Worm (Caenorhabditis elegans) whole organism, mixed stage, embryonic: ENCODE results near the gene rpl-11.1.
"Not testable (repeated sequence)": the region's sequence is repeated elsewhere in the genome, so short reads cannot be mapped to it uniquely, and the experiment has no call there.

Experiments used
- M03D4.4 ChIP-seq: sonication (generic microtip); optimal IDR thresholded peaks from 2 replicates; lab custom pipeline; 2017; ENCODE audit warnings: mild to moderate bottlenecking, missing genetic modification characterization, missing compliant biosample characterization
- bed-3 ChIP-seq: fragments of 200-800 bp; sonication (Bioruptor generic); optimal IDR thresholded peaks from 3 replicates; lab custom pipeline; 2018; ENCODE audit warnings: mild to moderate bottlenecking, missing genetic modification characterization, moderate library complexity, missing compliant biosample characterization
- blmp-1 ChIP-seq: fragments of 150-350 bp; optimal IDR thresholded peaks from 2 replicates; lab custom pipeline; 2014; ENCODE audit warnings: missing biosample characterization, missing genetic modification characterization
- ceh-39 ChIP-seq: fragments of 150-350 bp; optimal IDR thresholded peaks from 2 replicates; lab custom pipeline; 2014; ENCODE audit warnings: missing biosample characterization, missing genetic modification characterization
- ceh-43 ChIP-seq: fragments of 200-800 bp; sonication (Bioruptor generic); optimal IDR thresholded peaks from 2 replicates; lab custom pipeline; 2018; ENCODE audit warnings: mild to moderate bottlenecking, missing genetic modification characterization, moderate library complexity, missing compliant biosample characterization
- ceh-83 ChIP-seq: fragments of 200-800 bp; sonication (Bioruptor generic); optimal IDR thresholded peaks from 2 replicates; lab custom pipeline; 2018; ENCODE audit warnings: mild to moderate bottlenecking, missing genetic modification characterization, missing compliant biosample characterization
- ces-1 ChIP-seq: fragments of 150-350 bp; optimal IDR thresholded peaks from 2 replicates; lab custom pipeline; 2014; ENCODE audit warnings: missing biosample characterization, missing genetic modification reagents, missing genetic modification characterization
- cnd-1 ChIP-seq: fragments of 200-800 bp; sonication (Bioruptor generic); optimal IDR thresholded peaks from 2 replicates; lab custom pipeline; 2018; ENCODE audit warnings: mild to moderate bottlenecking, missing genetic modification characterization, missing compliant biosample characterization
- drap-1 ChIP-seq: fragments of 200-800 bp; sonication (Bioruptor generic); optimal IDR thresholded peaks from 3 replicates; lab custom pipeline; 2018; ENCODE audit warnings: mild to moderate bottlenecking, missing genetic modification characterization, missing compliant biosample characterization
- elt-1 ChIP-seq: sonication (generic microtip); optimal IDR thresholded peaks from 2 replicates; lab custom pipeline; 2017; ENCODE audit warnings: missing genetic modification characterization, mild to moderate bottlenecking, missing compliant biosample characterization, antibody characterized with exemption, moderate library complexity, borderline replicate concordance; ENCODE audit not compliant: insufficient read depth
- elt-3 ChIP-seq: fragments of 150-350 bp; optimal IDR thresholded peaks from 2 replicates; lab custom pipeline; 2014; ENCODE audit warnings: missing biosample characterization, missing genetic modification characterization
- ham-2 ChIP-seq: fragments of 200-800 bp; sonication (Bioruptor generic); optimal IDR thresholded peaks from 2 replicates; lab custom pipeline; 2018; ENCODE audit warnings: mild to moderate bottlenecking, missing genetic modification characterization, missing compliant biosample characterization
- hlh-1 ChIP-seq: fragments of 150-350 bp; optimal IDR thresholded peaks from 2 replicates; lab custom pipeline; 2014; ENCODE audit warnings: missing biosample characterization, missing genetic modification reagents, missing genetic modification characterization
- lin-32 ChIP-seq: fragments of 200-800 bp; sonication (Bioruptor generic); optimal IDR thresholded peaks from 2 replicates; lab custom pipeline; 2018; ENCODE audit warnings: mild to moderate bottlenecking, missing genetic modification characterization, missing compliant biosample characterization
- lsy-2 ChIP-seq: fragments of 150-350 bp; optimal IDR thresholded peaks from 2 replicates; lab custom pipeline; 2014; ENCODE audit warnings: missing biosample characterization, missing genetic modification characterization
- mab-5 ChIP-seq: fragments of 150-350 bp; optimal IDR thresholded peaks from 2 replicates; lab custom pipeline; 2014; ENCODE audit warnings: missing biosample characterization, missing genetic modification characterization
- mls-2 ChIP-seq: sonication (generic microtip); optimal IDR thresholded peaks from 2 replicates; lab custom pipeline; 2016; ENCODE audit warnings: mild to moderate bottlenecking, missing genetic modification characterization, moderate library complexity, missing compliant biosample characterization
- nhr-12 ChIP-seq: fragments of 150-350 bp; optimal IDR thresholded peaks from 2 replicates; lab custom pipeline; 2014; ENCODE audit warnings: missing biosample characterization, missing genetic modification characterization
- nhr-2 ChIP-seq: fragments of 150-350 bp; optimal IDR thresholded peaks from 2 replicates; lab custom pipeline; 2014; ENCODE audit warnings: missing biosample characterization, missing genetic modification characterization
- nhr-237 ChIP-seq: fragments of 150-350 bp; optimal IDR thresholded peaks from 2 replicates; lab custom pipeline; 2014; ENCODE audit warnings: missing biosample characterization, missing genetic modification characterization
- nhr-28 ChIP-seq: fragments of 150-350 bp; optimal IDR thresholded peaks from 2 replicates; lab custom pipeline; 2014; ENCODE audit warnings: missing biosample characterization, missing genetic modification characterization
- nhr-76 ChIP-seq: sonication (generic microtip); optimal IDR thresholded peaks from 2 replicates; lab custom pipeline; 2017; ENCODE audit warnings: missing biosample characterization, missing genetic modification characterization
- sem-2 ChIP-seq: fragments of 200-800 bp; sonication (Bioruptor generic); optimal IDR thresholded peaks from 2 replicates; lab custom pipeline; 2018; ENCODE audit warnings: mild to moderate bottlenecking, missing genetic modification characterization, missing compliant biosample characterization
- snpc-4 ChIP-seq: fragments of 150-350 bp; optimal IDR thresholded peaks from 2 replicates; lab custom pipeline; 2014; ENCODE audit warnings: missing biosample characterization, missing genetic modification characterization
- tbx-8 ChIP-seq: fragments of 200-800 bp; sonication (Bioruptor generic); optimal IDR thresholded peaks from 2 replicates; lab custom pipeline; 2018; ENCODE audit warnings: mild to moderate bottlenecking, missing genetic modification characterization, moderate library complexity, missing compliant biosample characterization
- unc-39 ChIP-seq: fragments of 150-350 bp; optimal IDR thresholded peaks from 2 replicates; lab custom pipeline; 2014; ENCODE audit warnings: missing biosample characterization, missing genetic modification characterization
- unc-62 ChIP-seq: fragments of 150-350 bp; optimal IDR thresholded peaks from 2 replicates; lab custom pipeline; 2014; ENCODE audit warnings: missing biosample characterization, missing genetic modification reagents, missing genetic modification characterization
- zip-8 ChIP-seq: fragments of 150-350 bp; optimal IDR thresholded peaks from 2 replicates; lab custom pipeline; 2014; ENCODE audit warnings: missing biosample characterization, missing genetic modification characterization
- ztf-11 ChIP-seq: fragments of 150-350 bp; optimal IDR thresholded peaks from 2 replicates; lab custom pipeline; 2014; ENCODE audit warnings: missing biosample characterization, missing genetic modification characterization

Gene rpl-11.1

DNA sequence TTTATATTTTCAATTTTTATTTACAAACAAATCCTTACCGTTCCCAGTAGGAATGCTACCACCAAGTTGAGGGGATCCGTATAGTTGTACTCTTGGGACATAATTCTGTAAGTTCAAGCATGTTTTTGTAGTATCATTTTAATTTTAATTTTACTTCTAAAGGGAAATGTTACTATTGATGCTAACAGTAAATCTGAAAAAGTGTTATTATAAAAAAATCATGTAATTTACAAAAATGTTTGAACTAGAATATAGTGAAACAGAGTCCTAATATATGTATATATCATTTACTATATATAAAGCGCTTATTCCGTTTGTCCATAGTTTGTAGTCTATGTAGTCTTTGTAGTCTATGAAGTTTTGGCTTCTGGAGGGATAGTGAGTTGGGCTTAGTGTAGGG is 34.7 kb upstream of the rpl-11.1 start, which contains the start of gene srx-93:
TSS of gene srx-93 (minus strand) at position 101 of the 400 bp plus-strand sequence.
- not testable (repeated sequence) for TF ChIP-seq ces-1 (GFP tag; lab: Kevin White, UChicago); mls-2; mab-5

- TF ChIP-seq hlh-1 (tag; lab: Kevin White, UChicago): no peak
Measured at ce11 chrV:3616844-3617243, 31.0 kb upstream of the rpl-11.1 start.

DNA sequence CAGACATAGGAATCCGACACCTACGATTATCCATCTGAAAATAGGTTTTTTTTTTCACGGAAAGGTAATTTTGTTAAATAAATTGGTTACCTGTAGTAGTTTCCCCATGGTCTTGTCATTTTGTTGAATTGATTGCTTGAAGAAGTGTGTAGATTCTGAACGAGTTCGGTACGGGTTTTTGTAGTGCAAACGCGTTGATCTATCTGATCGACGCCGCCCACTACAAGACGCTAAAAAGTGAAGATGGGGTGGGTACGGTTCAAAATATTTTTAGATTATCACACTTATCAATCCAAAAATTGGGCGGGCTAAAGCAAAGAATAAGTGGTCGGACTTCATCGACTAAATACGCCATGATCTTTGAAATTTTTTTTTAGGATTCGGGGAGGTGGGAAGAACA is 28.5 kb upstream of the rpl-11.1 start, which contains the start of gene T22F3.11:
TSS of gene T22F3.11 (minus strand) at position 157 of the 400 bp plus-strand sequence.
- no peak for TF ChIP-seq lsy-2 (tag; lab: Kevin White, UChicago)
- TF ChIP-seq, all 35 proteins: peak for 0

ce11 chrV:3613042-3613441 is 27.2 kb upstream of the rpl-11.1 start:
- no peak for TF ChIP-seq elt-1 (tag; lab: Kevin White, UChicago)
- no peak for TF ChIP-seq nhr-76 (tag; lab: Kevin White, UChicago)
- TF ChIP-seq nhr-2: no peak
- no peak for TF ChIP-seq nhr-28
- no peak for TF ChIP-seq lin-32 (GFP tag; lab: Kevin White, UChicago)
- TF ChIP-seq bed-3 (GFP tag; lab: Kevin White, UChicago): no peak
- no peak for TF ChIP-seq lsy-2 (tag; lab: Kevin White, UChicago)
- TF ChIP-seq unc-39 (tag; lab: Kevin White, UChicago): no peak
- TF ChIP-seq snpc-4: no peak
- no peak for TF ChIP-seq unc-62 (GFP tag; lab: Kevin White, UChicago)
- TF ChIP-seq tbx-8 (GFP tag; lab: Kevin White, UChicago): no peak
- no peak for TF ChIP-seq zip-8 (tag; lab: Kevin White, UChicago)
- no peak for TF ChIP-seq sem-2 (GFP tag; lab: Kevin White, UChicago)

- no peak for TF ChIP-seq drap-1
- TF ChIP-seq cnd-1 (tag; lab: Kevin White, UChicago): no peak
- no peak for TF ChIP-seq hlh-1 (tag; lab: Kevin White, UChicago)
- no peak for TF ChIP-seq snpc-4
- no peak for TF ChIP-seq tbx-8 (GFP tag; lab: Kevin White, UChicago)
- no peak for TF ChIP-seq ceh-43 (GFP tag; lab: Kevin White, UChicago)
- TF ChIP-seq M03D4.4 (tag; lab: Kevin White, UChicago): no peak
- no peak for TF ChIP-seq lin-32 (GFP tag; lab: Kevin White, UChicago)
- no peak for TF ChIP-seq unc-62 (GFP tag; lab: Kevin White, UChicago)
- TF ChIP-seq bed-3 (GFP tag; lab: Kevin White, UChicago): no peak
- TF ChIP-seq ceh-39 (tag; lab: Kevin White, UChicago): no peak
- TF ChIP-seq ztf-11 (tag; lab: Kevin White, UChicago): no peak
- TF ChIP-seq elt-1 (tag; lab: Kevin White, UChicago): no peak
- TF ChIP-seq sem-2 (GFP tag; lab: Kevin White, UChicago): no peak
- TF ChIP-seq, all 35 proteins: peak for 0
Measured at ce11 chrV:3611654-3612053, 25.8 kb upstream of the rpl-11.1 start, which contains the start of gene T22F3.10. Gene T22F3.10, minus strand, starts transcription at chrV:3611754.

DNA sequence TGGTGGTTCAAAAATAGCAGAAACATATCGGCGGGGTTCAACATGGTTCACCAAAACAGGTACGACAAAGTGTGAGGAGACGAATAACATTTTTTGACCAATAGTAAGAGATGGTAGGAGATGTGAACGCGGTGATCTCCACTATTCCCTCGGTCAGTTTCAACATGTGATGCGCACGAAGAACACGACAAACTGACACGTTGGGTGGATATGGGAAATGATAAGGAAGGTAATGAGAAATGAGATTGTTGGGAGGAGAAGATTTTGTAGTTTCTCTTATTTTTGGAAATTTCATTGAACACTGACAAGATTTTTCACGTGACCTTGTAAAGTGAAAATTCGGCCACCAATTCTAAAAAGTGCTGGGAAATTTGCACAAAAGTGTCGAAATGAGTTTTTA is 24.8 kb upstream of the rpl-11.1 start:
- TF ChIP-seq elt-3 (tag; lab: Kevin White, UChicago) (no peak), drap-1 (no peak), ceh-43 (GFP tag; lab: Kevin White, UChicago) (no peak), lsy-2 (tag; lab: Kevin White, UChicago) (no peak), tbx-8 (GFP tag; lab: Kevin White, UChicago) (no peak), blmp-1 (no peak), ceh-39 (tag; lab: Kevin White, UChicago) (no peak), unc-62 (GFP tag; lab: Kevin White, UChicago) (no peak), nhr-76 (tag; lab: Kevin White, UChicago) (no peak), nhr-12 (no peak), ham-2 (GFP tag; lab: Kevin White, UChicago) (no peak), nhr-2 (no peak), mab-5 (no peak), sem-2 (GFP tag; lab: Kevin White, UChicago) (no peak), unc-39 (tag; lab: Kevin White, UChicago) (no peak), ceh-83 (GFP tag; lab: Kevin White, UChicago) (no peak), nhr-237 (tag; lab: Kevin White, UChicago) (no peak)
